Worm (Caenorhabditis elegans): ENCODE measurements around the gene nlp-53.

The nlp-53 gene

ce11 chrX:13665447-13665846, 46.8 kb downstream of the nlp-53 start (continued):
- TF ChIP-seq ces-1 (GFP tag; optimal IDR thresholded peaks at IDR 0.05), result peak; percentile 41
- no peak for TF ChIP-seq nhr-25 (tag; optimal IDR thresholded peaks at IDR 0.05; ENCODE audit: borderline replicate concordance, insufficient read depth)
- TF ChIP-seq nhr-77 (tag; optimal IDR thresholded peaks at IDR 0.05), result peak; percentile 80
- TF ChIP-seq ZK546.5 (tag; optimal IDR thresholded peaks at IDR 0.05), result peak in 1 of 2 experiments; percentile 35
- peak; percentile 99 for TF ChIP-seq F26F4.8 (GFP tag; conservative IDR thresholded peaks at IDR 0.05)
- TF ChIP-seq F10B5.3 (tag; optimal IDR thresholded peaks at IDR 0.05), result peak; percentile 85
- peak; percentile 87 for TF ChIP-seq lin-38 (GFP tag; IDR thresholded peaks at IDR 0.05)
- TF ChIP-seq ceh-20 (GFP tag; IDR thresholded peaks at IDR 0.05), result peak; percentile 91
- peak; percentile 92 for TF ChIP-seq gei-8 (GFP tag; optimal IDR thresholded peaks at IDR 0.05)
- peak in 1 of 2 experiments; percentile 78 for TF ChIP-seq lsy-2 (tag; optimal IDR thresholded peaks at IDR 0.05)
- TF ChIP-seq hmg-1.1 (GFP tag; IDR thresholded peaks at IDR 0.05), result peak; percentile 99
- peak; percentile 97 for TF ChIP-seq aha-1 (tag)
- TF ChIP-seq jun-1 (tag; optimal IDR thresholded peaks at IDR 0.05), result peak; percentile 82
- peak; percentile 92 for TF ChIP-seq spr-3 (GFP tag; optimal IDR thresholded peaks at IDR 0.05)
- TF ChIP-seq ceh-62 (tag; optimal IDR thresholded peaks at IDR 0.05), result no peak
- TF ChIP-seq unc-130 (GFP tag; optimal IDR thresholded peaks at IDR 0.05), result peak; percentile 73
- peak; percentile 89 for TF ChIP-seq Y48G9A.11 (GFP tag; IDR thresholded peaks at IDR 0.05)
- TF ChIP-seq skn-1 (tag; optimal IDR thresholded peaks at IDR 0.05), result no peak
- TF ChIP-seq ztf-11 (tag; optimal IDR thresholded peaks at IDR 0.05), result no peak
- peak; percentile 96 for TF ChIP-seq ctbp-1 (GFP tag; IDR thresholded peaks at IDR 0.05)
- no peak for TF ChIP-seq ceh-82 (tag; optimal IDR thresholded peaks at IDR 0.05)
- TF ChIP-seq dmd-6 (GFP tag; IDR thresholded peaks at IDR 0.05), result peak; percentile 87
- TF ChIP-seq lin-13 (GFP tag; optimal IDR thresholded peaks at IDR 0.05), result peak; percentile 83
- TF ChIP-seq nhr-41 (GFP tag; IDR thresholded peaks at IDR 0.05), result peak; percentile 98
- TF ChIP-seq Y5F2A.4 (GFP tag; optimal IDR thresholded peaks at IDR 0.05), result peak; percentile 90
- TF ChIP-seq hif-1 (tag; optimal IDR thresholded peaks at IDR 0.05), result peak; percentile 72 to 79
- no peak for TF ChIP-seq pqm-1 (tag; optimal IDR thresholded peaks at IDR 0.05)
- TF ChIP-seq madf-5 (GFP tag; IDR thresholded peaks at IDR 0.05), result peak; percentile 93 to 97
- TF ChIP-seq attf-4 (tag; optimal IDR thresholded peaks at IDR 0.05), result peak; percentile 23
- peak; percentile 51 for TF ChIP-seq ztf-7 (tag; optimal IDR thresholded peaks at IDR 0.05)
- peak; percentile 98 for TF ChIP-seq Y105C5A.15 (GFP tag; IDR thresholded peaks at IDR 0.05)
- TF ChIP-seq nhr-10 (tag; optimal IDR thresholded peaks at IDR 0.05), result no peak
- TF ChIP-seq dve-1 (tag; optimal IDR thresholded peaks at IDR 0.05; ENCODE audit: insufficient read depth), result peak; percentile 84
- peak; percentile 92 for TF ChIP-seq mep-1 (tag; optimal IDR thresholded peaks at IDR 0.05)
- TF ChIP-seq mdl-1 (tag; optimal IDR thresholded peaks at IDR 0.05), result peak; percentile 10 to 80
- TF ChIP-seq ceh-32 (tag; optimal IDR thresholded peaks at IDR 0.05; ENCODE audit: poor library complexity), result peak; percentile 77
- TF ChIP-seq aly-2 (tag; optimal IDR thresholded peaks at IDR 0.05), result no peak
- TF ChIP-seq mdt-29 (GFP tag; IDR thresholded peaks at IDR 0.05), result peak; percentile 91
- TF ChIP-seq zfp-2 (tag; optimal IDR thresholded peaks at IDR 0.05), result peak; percentile 71
- no peak for TF ChIP-seq nhr-237 (tag; optimal IDR thresholded peaks at IDR 0.05)
- no peak for TF ChIP-seq lin-15B (tag; optimal IDR thresholded peaks at IDR 0.05)
- peak; percentile 66 for TF ChIP-seq zip-2 (tag; optimal IDR thresholded peaks at IDR 0.05)
- TF ChIP-seq T20F7.1 (GFP tag; optimal IDR thresholded peaks at IDR 0.05), result peak; percentile 74
- peak; percentile 95 for TF ChIP-seq snpc-1.2 (GFP tag; IDR thresholded peaks at IDR 0.05)
- TF ChIP-seq dpl-1 (GFP tag; optimal IDR thresholded peaks at IDR 0.05), result peak; percentile 38
- TF ChIP-seq madf-9 (GFP tag; conservative IDR thresholded peaks at IDR 0.05), result peak; percentile 95
- TF ChIP-seq lim-7 (GFP tag; IDR thresholded peaks at IDR 0.05), result peak; percentile 99
- TF ChIP-seq ZK337.2 (GFP tag; IDR thresholded peaks at IDR 0.05), result peak; percentile 92
- TF ChIP-seq nhr-11 (tag; optimal IDR thresholded peaks at IDR 0.05), result peak; percentile 36
- TF ChIP-seq nhr-28 (tag; optimal IDR thresholded peaks at IDR 0.05), result peak; percentile 65
- no peak for TF ChIP-seq egl-27 (tag; optimal IDR thresholded peaks at IDR 0.05)
- peak; percentile 90 for TF ChIP-seq lir-3 (tag; optimal IDR thresholded peaks at IDR 0.05)
